Worm (Caenorhabditis elegans): ENCODE results near the gene R53.8.

ce11 chrII:9967999-9968706 is 8.4 kb upstream of the R53.8 start, which contains the start of the genes R53.4 and psf-1:
- TF ChIP-seq klf-2 (GFP tag; conservative IDR thresholded peaks at IDR 0.05) (no peak), ztf-23 (GFP tag; IDR thresholded peaks at IDR 0.05) (no peak)

All from whole organism, midembryonic.